Fruit fly (Drosophila melanogaster) whole organism, embryonic: ENCODE data around the gene brun.

Source experiments
- CG11093 ChIP-seq: fragments of 200-800 bp; sonication (Bioruptor generic); IDR thresholded peaks from 3 replicates; pipeline ENCODE4 v1.3.6; 2022; ENCODE audit warnings: missing biosample characterization, missing genetic modification characterization
- CG12219 ChIP-seq: fragments of 200-800 bp; sonication (Bioruptor generic); optimal IDR thresholded peaks from 3 replicates; lab custom pipeline; 2018; ENCODE audit warnings: missing biosample characterization, mild to moderate bottlenecking, missing genetic modification characterization
- CG15073 ChIP-seq: fragments of 200-800 bp; sonication (Bioruptor generic); optimal IDR thresholded peaks from 2 replicates; lab custom pipeline; 2016; ENCODE audit warnings: missing biosample characterization, missing genetic modification characterization
- CG17568 ChIP-seq: fragments of 200-800 bp; sonication (Bioruptor generic); optimal IDR thresholded peaks from 2 replicates; lab custom pipeline; 2018; ENCODE audit warnings: missing biosample characterization, mild to moderate bottlenecking, missing genetic modification characterization, moderate library complexity
- CG18011 ChIP-seq: fragments of 200-800 bp; sonication (Bioruptor generic); optimal IDR thresholded peaks from 2 replicates; lab custom pipeline; 2017; ENCODE audit warnings: missing biosample characterization, missing genetic modification characterization, mild to moderate bottlenecking, moderate library complexity, missing genotype
- CG30020 ChIP-seq: fragments of 200-800 bp; optimal IDR thresholded peaks from 2 replicates; lab custom pipeline; 2019; ENCODE audit warnings: missing biosample characterization, mild to moderate bottlenecking, missing genetic modification characterization, moderate library complexity
- CG30431 ChIP-seq: fragments of 200-800 bp; sonication (Bioruptor generic); optimal IDR thresholded peaks from 2 replicates; lab custom pipeline; 2017; ENCODE audit warnings: missing biosample characterization, missing genetic modification characterization
- CG32532 ChIP-seq: fragments of 200-800 bp; sonication (Bioruptor generic); IDR thresholded peaks from 2 replicates; pipeline ENCODE4 v1.3.6; 2022; ENCODE audit warnings: missing biosample characterization, missing genetic modification characterization
- CG3995 ChIP-seq: fragments of 200-800 bp; sonication (Bioruptor generic); optimal IDR thresholded peaks from 3 replicates; lab custom pipeline; 2016; ENCODE audit warnings: missing biosample characterization, missing genetic modification characterization
- CG4707 ChIP-seq: fragments of 200-800 bp; sonication (Bioruptor generic); optimal IDR thresholded peaks from 2 replicates; lab custom pipeline; 2018; ENCODE audit warnings: missing biosample characterization, mild to moderate bottlenecking, missing genetic modification characterization, moderate library complexity
- CG7839 ChIP-seq: fragments of 200-800 bp; sonication (Bioruptor generic); optimal IDR thresholded peaks from 3 replicates; lab custom pipeline; 2018; ENCODE audit warnings: missing biosample characterization, mild to moderate bottlenecking, missing genetic modification characterization, moderate library complexity
- CG8290 ChIP-seq, 3 experiments: fragments of 200-800 bp; sonication (Bioruptor generic); optimal IDR thresholded peaks; 2 replicates each; lab custom pipeline; 2016 to 2019; ENCODE audit warnings: missing biosample characterization in 3 of 3, missing genetic modification characterization in 3 of 3, mild to moderate bottlenecking in 2 of 3, moderate library complexity in 1 of 3
- CG8944 ChIP-seq: fragments of 200-800 bp; sonication (Bioruptor generic); optimal IDR thresholded peaks from 3 replicates; lab custom pipeline; 2016; ENCODE audit warnings: missing biosample characterization, missing genetic modification characterization
- CTCF ChIP-seq: fragments of 200-800 bp; sonication (Bioruptor generic); optimal IDR thresholded peaks from 2 replicates; lab custom pipeline; 2017; ENCODE audit warnings: missing biosample characterization, mild to moderate bottlenecking, missing genetic modification characterization, moderate library complexity
- Camta ChIP-seq: fragments of 200-800 bp; sonication (Bioruptor generic); optimal IDR thresholded peaks from 2 replicates; lab custom pipeline; 2016; ENCODE audit warnings: missing biosample characterization, missing genetic modification characterization
- D19B ChIP-seq: fragments of 200-800 bp; sonication (Bioruptor generic); optimal IDR thresholded peaks from 2 replicates; lab custom pipeline; 2017; ENCODE audit warnings: missing biosample characterization, mild to moderate bottlenecking, missing genetic modification characterization
- Elba2 ChIP-seq: fragments of 200-800 bp; sonication (Bioruptor generic); optimal IDR thresholded peaks from 3 replicates; lab custom pipeline; 2016; ENCODE audit warnings: missing biosample characterization, missing genetic modification characterization
- GATAe ChIP-seq: fragments of 200-800 bp; sonication (Bioruptor generic); conservative IDR thresholded peaks from 2 replicates; pipeline ENCODE4 v1.3.6; 2022; ENCODE audit warnings: missing biosample characterization, missing genetic modification characterization
- H15 ChIP-seq: fragments of 200-800 bp; sonication (Bioruptor generic); IDR thresholded peaks from 3 replicates; pipeline ENCODE4 v1.3.6; 2022; ENCODE audit warnings: missing biosample characterization, missing genetic modification characterization
- HmgD ChIP-seq: fragments of 200-800 bp; sonication (Bioruptor generic); optimal IDR thresholded peaks from 3 replicates; lab custom pipeline; 2016; ENCODE audit warnings: missing biosample characterization, missing genetic modification characterization
- Hmr ChIP-seq: fragments of 200-800 bp; sonication (Bioruptor generic); optimal IDR thresholded peaks from 3 replicates; lab custom pipeline; 2017; ENCODE audit warnings: mild to moderate bottlenecking, missing biosample characterization, missing genetic modification reagents, missing genetic modification characterization
- Jarid2 ChIP-seq: fragments of 200-800 bp; sonication (Bioruptor generic); optimal IDR thresholded peaks from 3 replicates; lab custom pipeline; 2017; ENCODE audit warnings: mild to moderate bottlenecking, missing biosample characterization, missing genetic modification reagents, missing genetic modification characterization
- Lhr ChIP-seq: fragments of 200-800 bp; sonication (Bioruptor generic); optimal IDR thresholded peaks from 3 replicates; lab custom pipeline; 2017; ENCODE audit warnings: mild to moderate bottlenecking, missing biosample characterization, missing genetic modification reagents, missing genetic modification characterization
- Mes4 ChIP-seq: fragments of 200-800 bp; sonication (Bioruptor generic); optimal IDR thresholded peaks from 2 replicates; lab custom pipeline; 2016; ENCODE audit warnings: missing biosample characterization, missing genetic modification characterization
- Oli ChIP-seq: fragments of 200-800 bp; sonication (Bioruptor generic); optimal IDR thresholded peaks from 2 replicates; lab custom pipeline; 2018; ENCODE audit warnings: missing biosample characterization, mild to moderate bottlenecking, missing genetic modification characterization, moderate library complexity
- Tbp ChIP-seq: fragments of >200 bp; optimal IDR thresholded peaks from 2 replicates; lab custom pipeline; 2018; ENCODE audit warnings: missing biosample characterization, missing genetic modification characterization
- Vsx1 ChIP-seq: fragments of 200-800 bp; sonication (Bioruptor generic); optimal IDR thresholded peaks from 2 replicates; lab custom pipeline; 2017; ENCODE audit warnings: missing biosample characterization, mild to moderate bottlenecking, missing genetic modification characterization, missing genetic modification reagents
- ato ChIP-seq: fragments of 200-800 bp; sonication (Bioruptor generic); IDR thresholded peaks from 2 replicates; pipeline ENCODE4 v1.3.6; 2022; ENCODE audit warnings: missing biosample characterization, missing genetic modification characterization; ENCODE audit not compliant: partially characterized antibody
- bsh ChIP-seq, 2 experiments: fragments of 200-800 bp; sonication (Bioruptor generic); optimal IDR thresholded peaks; 2 replicates each; lab custom pipeline; 2017 to 2018; ENCODE audit warnings: mild to moderate bottlenecking in 2 of 2, missing biosample characterization in 2 of 2, missing genetic modification characterization in 2 of 2, moderate library complexity in 1 of 2
- cato ChIP-seq: fragments of 200-800 bp; sonication (Bioruptor generic); optimal IDR thresholded peaks from 2 replicates; lab custom pipeline; 2016; ENCODE audit warnings: missing biosample characterization, missing genetic modification characterization, borderline replicate concordance
- ci ChIP-seq: fragments of 200-800 bp; sonication (Bioruptor generic); IDR thresholded peaks from 3 replicates; pipeline ENCODE4 v1.3.6; 2022; ENCODE audit warnings: missing biosample characterization, missing genetic modification characterization
- esg ChIP-seq: fragments of 200-800 bp; sonication (Bioruptor generic); conservative IDR thresholded peaks from 2 replicates; pipeline ENCODE4 v1.3.6; 2022; ENCODE audit warnings: missing biosample characterization, missing genetic modification characterization
- eve ChIP-seq, 2 experiments: fragments of >200 bp; optimal IDR thresholded peaks; 2 replicates each; lab custom pipeline; 2017; ENCODE audit warnings: missing biosample characterization in 2 of 2, missing genetic modification characterization in 2 of 2
- gcm2 ChIP-seq: fragments of 200-800 bp; sonication (Bioruptor generic); optimal IDR thresholded peaks from 2 replicates; lab custom pipeline; 2016; ENCODE audit warnings: missing biosample characterization, missing genetic modification characterization
- gsb-n ChIP-seq: fragments of 200-800 bp; sonication (Bioruptor generic); optimal IDR thresholded peaks from 3 replicates; lab custom pipeline; 2018; ENCODE audit warnings: missing biosample characterization, mild to moderate bottlenecking, missing genetic modification characterization
- h ChIP-seq: fragments of >200 bp; optimal IDR thresholded peaks from 2 replicates; lab custom pipeline; 2017
- knrl ChIP-seq: fragments of 200-800 bp; sonication (Bioruptor generic); IDR thresholded peaks from 3 replicates; pipeline ENCODE4 v1.3.6; 2022; ENCODE audit warnings: missing biosample characterization, missing genetic modification characterization; ENCODE audit not compliant: partially characterized antibody
- lmd ChIP-seq: fragments of 200-800 bp; sonication (Bioruptor generic); IDR thresholded peaks from 2 replicates; pipeline ENCODE4 v1.3.6; 2022; ENCODE audit warnings: missing biosample characterization, missing genetic modification characterization
- luna ChIP-seq: fragments of 200-800 bp; sonication (Bioruptor generic); optimal IDR thresholded peaks from 2 replicates; lab custom pipeline; 2016; ENCODE audit warnings: missing biosample characterization, missing genetic modification characterization
- mirr ChIP-seq: fragments of 200-800 bp; sonication (Bioruptor generic); optimal IDR thresholded peaks from 3 replicates; lab custom pipeline; 2018; ENCODE audit warnings: missing biosample characterization, mild to moderate bottlenecking, missing genetic modification characterization
- onecut ChIP-seq: fragments of 200-800 bp; sonication (Bioruptor generic); IDR thresholded peaks from 2 replicates; pipeline ENCODE4 v1.3.6; 2022; ENCODE audit warnings: missing biosample characterization, missing genetic modification characterization
- pfk ChIP-seq: fragments of 200-800 bp; sonication (Bioruptor generic); optimal IDR thresholded peaks from 2 replicates; lab custom pipeline; 2018; ENCODE audit warnings: missing biosample characterization, mild to moderate bottlenecking, missing genetic modification characterization, moderate library complexity
- pita ChIP-seq: fragments of 200-800 bp; sonication (Bioruptor generic); optimal IDR thresholded peaks from 2 replicates; lab custom pipeline; 2017; ENCODE audit warnings: missing biosample characterization, mild to moderate bottlenecking, missing genetic modification characterization
- ro ChIP-seq: fragments of 200-800 bp; sonication (Bioruptor generic); IDR thresholded peaks from 2 replicates; pipeline ENCODE4 v1.3.6; 2022; ENCODE audit warnings: missing biosample characterization, missing genetic modification characterization
- scrt ChIP-seq: fragments of 200-800 bp; sonication (Bioruptor generic); optimal IDR thresholded peaks from 2 replicates; lab custom pipeline; 2018; ENCODE audit warnings: missing biosample characterization, mild to moderate bottlenecking, missing genetic modification characterization, moderate library complexity
- sens ChIP-seq: fragments of 200-800 bp; sonication (Bioruptor generic); peaks from one replicate; lab custom pipeline; 2016; ENCODE audit warnings: missing biosample characterization, missing genetic modification characterization
- slbo ChIP-seq: fragments of 200-800 bp; sonication (Bioruptor generic); IDR thresholded peaks from 2 replicates; pipeline ENCODE4 v1.3.6; 2022; ENCODE audit warnings: missing biosample characterization, missing genetic modification characterization
- so ChIP-seq: fragments of 200-800 bp; sonication (Bioruptor generic); IDR thresholded peaks from 3 replicates; pipeline ENCODE4 v1.3.6; 2022; ENCODE audit warnings: missing biosample characterization, missing genetic modification characterization
- vfl ChIP-seq: fragments of 200-800 bp; sonication (Bioruptor generic); optimal IDR thresholded peaks from 2 replicates; lab custom pipeline; 2016; ENCODE audit warnings: missing biosample characterization, missing genetic modification characterization
- vnd ChIP-seq: fragments of 200-800 bp; sonication (Bioruptor generic); IDR thresholded peaks from 3 replicates; pipeline ENCODE4 v1.3.6; 2022; ENCODE audit warnings: missing biosample characterization, missing genetic modification characterization; ENCODE audit not compliant: partially characterized antibody
- zen ChIP-seq: fragments of 200-800 bp; sonication (Bioruptor generic); optimal IDR thresholded peaks from 3 replicates; lab custom pipeline; 2018; ENCODE audit warnings: missing biosample characterization, mild to moderate bottlenecking, missing genetic modification characterization, moderate library complexity

Gene brun

dm6 chr2L:20656110-20656509 is at the start of gene brun, which contains the start of gene CG2614 (continued):
- TF ChIP-seq vnd (GFP tag; lab: Robert Waterston, UW) (peak; percentile 85), GATAe (GFP tag; lab: Robert Waterston, UW) (peak; percentile 55; the same call in 1 of the 2 replicates), gsb-n (tag; lab: Kevin White, UChicago) (no peak), luna (GFP tag; lab: Kevin White, UChicago) (no peak), CG4707 (no peak), HmgD (GFP tag; lab: Kevin White, UChicago) (peak; percentile 73), slbo (GFP tag; lab: Robert Waterston, UW) (peak; percentile 90), CG30431 (GFP tag; lab: Kevin White, UChicago) (no peak), CG17568 (GFP tag; lab: Kevin White, UChicago) (no peak), CG7839 (tag; lab: Kevin White, UChicago) (no peak), scrt (GFP tag; lab: Kevin White, UChicago) (peak; percentile 69), CG18011 (peak; percentile 12), ro (GFP tag; lab: Robert Waterston, UW) (peak; percentile 41; the same call in 1 of the 2 replicates), Lhr (GFP tag; lab: Kevin White, UChicago) (peak; percentile 83), ato (no peak; the same call in 1 of the 2 replicates), eve (GFP tag; optimal IDR thresholded peaks at IDR 0.05; lab: Kevin White, UChicago) (no peak), h (lab: Kevin White, UChicago) (no peak), cato (GFP tag; lab: Kevin White, UChicago) (peak; percentile 39), lmd (GFP tag; lab: Robert Waterston, UW) (peak; percentile 59), zen (peak; percentile 36), so (GFP tag; lab: Robert Waterston, UW) (peak; percentile 62; the same call in 1 of the 3 replicates), Camta (GFP tag; lab: Kevin White, UChicago) (peak; percentile 68), CG3995 (GFP tag; lab: Kevin White, UChicago) (peak; percentile 73), CG8944 (GFP tag; lab: Kevin White, UChicago) (peak; percentile 66), Oli (tag; lab: Kevin White, UChicago) (no peak), CG30020 (tag; lab: Kevin White, UChicago) (peak; percentile 61), Vsx1 (GFP tag; lab: Kevin White, UChicago) (no peak), Tbp (GFP tag; lab: Kevin White, UChicago) (no peak), bsh (GFP tag; optimal IDR thresholded peaks at IDR 0.05; lab: Kevin White, UChicago) (peak in 1 of 2 experiments; percentile 57), sens (GFP tag; lab: Kevin White, UChicago) (peak; percentile 99), CG32532 (GFP tag; lab: Robert Waterston, UW) (peak; percentile 78), knrl (GFP tag; lab: Robert Waterston, UW) (peak; percentile 94), CTCF (GFP tag; lab: Kevin White, UChicago) (no peak), Mes4 (GFP tag; lab: Kevin White, UChicago) (peak; percentile 54), vfl (GFP tag; lab: Kevin White, UChicago) (peak; percentile 78), CG15073 (no peak), Jarid2 (no peak), pfk (GFP tag; lab: Kevin White, UChicago) (no peak), Hmr (GFP tag; lab: Kevin White, UChicago) (no peak), esg (GFP tag; lab: Robert Waterston, UW) (peak; percentile 74), mirr (GFP tag; lab: Kevin White, UChicago) (no peak), gcm2 (GFP tag; lab: Kevin White, UChicago) (peak; percentile 32), CG8290 (GFP tag; optimal IDR thresholded peaks at IDR 0.05; lab: Kevin White, UChicago) (peak; percentile 60), CG8290 (tag; optimal IDR thresholded peaks at IDR 0.05; lab: Kevin White, UChicago) (no peak), pita (GFP tag; lab: Kevin White, UChicago) (no peak), Elba2 (GFP tag; lab: Kevin White, UChicago) (peak; percentile 99), onecut (no peak), D19B (GFP tag; lab: Kevin White, UChicago) (no peak), H15 (GFP tag; lab: Robert Waterston, UW) (peak; percentile 60; the same call in 2 of the 3 replicates), CG11093 (peak; percentile 26; the same call in 1 of the 3 replicates), ci (peak; percentile 74; the same call in 2 of the 3 replicates), CG12219 (GFP tag; lab: Kevin White, UChicago) (no peak)
